Fruit fly (Drosophila melanogaster) whole organism, embryonic: ENCODE data around the gene CaBP1.

Experiments used
- Ada2b ChIP-seq: fragments of 200-800 bp; sonication (Bioruptor generic); IDR thresholded peaks from 2 replicates; pipeline ENCODE4 v1.3.6; 2022; ENCODE audit warnings: missing biosample characterization, missing genetic modification characterization
- CG10267 ChIP-seq: fragments of 200-800 bp; sonication (Bioruptor generic); optimal IDR thresholded peaks from 2 replicates; lab custom pipeline; 2018; ENCODE audit warnings: missing biosample characterization, mild to moderate bottlenecking, missing genetic modification characterization, moderate library complexity
- CG12769 ChIP-seq: fragments of 200-800 bp; sonication (Bioruptor generic); optimal IDR thresholded peaks from 2 replicates; lab custom pipeline; 2019; ENCODE audit warnings: missing biosample characterization, mild to moderate bottlenecking, missing genetic modification characterization, moderate library complexity
- CG13296 ChIP-seq: fragments of 200-800 bp; sonication (Bioruptor generic); optimal IDR thresholded peaks from 3 replicates; lab custom pipeline; 2018; ENCODE audit warnings: missing biosample characterization, mild to moderate bottlenecking, missing genetic modification characterization
- CG15514 ChIP-seq: fragments of 200-800 bp; sonication (Bioruptor generic); optimal IDR thresholded peaks from 3 replicates; lab custom pipeline; 2017; ENCODE audit warnings: missing biosample characterization, missing genetic modification characterization, mild to moderate bottlenecking, moderate library complexity, missing genetic modification reagents
- CG16779 ChIP-seq: fragments of 200-800 bp; sonication (Bioruptor generic); IDR thresholded peaks from 2 replicates; pipeline ENCODE4 v1.3.6; 2022; ENCODE audit warnings: missing biosample characterization, missing genetic modification characterization
- CG16813 ChIP-seq: fragments of 200-800 bp; sonication (Bioruptor generic); IDR thresholded peaks from 3 replicates; pipeline ENCODE4 v1.3.6; 2022; ENCODE audit warnings: missing biosample characterization, missing genetic modification characterization; ENCODE audit not compliant: partially characterized antibody
- CG16863 ChIP-seq: fragments of 200-800 bp; sonication (Bioruptor generic); optimal IDR thresholded peaks from 3 replicates; lab custom pipeline; 2016; ENCODE audit warnings: missing biosample characterization, missing genetic modification characterization
- CG17328 ChIP-seq: fragments of 200-800 bp; sonication (Bioruptor generic); IDR thresholded peaks from 2 replicates; pipeline ENCODE4 v1.3.6; 2022; ENCODE audit warnings: missing biosample characterization, missing genetic modification characterization
- CG18764 ChIP-seq: fragments of 200-800 bp; sonication (Bioruptor generic); optimal IDR thresholded peaks from 3 replicates; lab custom pipeline; 2016; ENCODE audit warnings: missing biosample characterization, missing genetic modification characterization
- CG32532 ChIP-seq: fragments of 200-800 bp; sonication (Bioruptor generic); IDR thresholded peaks from 2 replicates; pipeline ENCODE4 v1.3.6; 2022; ENCODE audit warnings: missing biosample characterization, missing genetic modification characterization
- CG43689 ChIP-seq: fragments of 200-800 bp; sonication (Bioruptor generic); IDR thresholded peaks from 2 replicates; pipeline ENCODE4 v1.3.6; 2022; ENCODE audit warnings: missing biosample characterization, missing genetic modification characterization
- CG4820 ChIP-seq: fragments of 200-800 bp; sonication (Bioruptor generic); optimal IDR thresholded peaks from 3 replicates; lab custom pipeline; 2016; ENCODE audit warnings: missing biosample characterization, missing genetic modification characterization
- CG5245 ChIP-seq: fragments of 200-800 bp; sonication (Bioruptor generic); optimal IDR thresholded peaks from 3 replicates; lab custom pipeline; 2016; ENCODE audit warnings: missing biosample characterization, missing genetic modification characterization
- CG6791 ChIP-seq: fragments of 200-800 bp; sonication (Bioruptor generic); IDR thresholded peaks from 3 replicates; pipeline ENCODE4 v1.3.6; 2022; ENCODE audit warnings: missing biosample characterization, missing genetic modification characterization; ENCODE audit not compliant: partially characterized antibody
- CG9437 ChIP-seq: fragments of 200-800 bp; sonication (Bioruptor generic); optimal IDR thresholded peaks from 2 replicates; lab custom pipeline; 2018; ENCODE audit warnings: missing biosample characterization, mild to moderate bottlenecking, missing genetic modification characterization
- CG9609 ChIP-seq: fragments of 200-800 bp; sonication (Bioruptor generic); optimal IDR thresholded peaks from 3 replicates; lab custom pipeline; 2016; ENCODE audit warnings: missing biosample characterization, missing genetic modification characterization
- Dp ChIP-seq: fragments of 200-800 bp; sonication (Bioruptor generic); optimal IDR thresholded peaks from 2 replicates; lab custom pipeline; 2018; ENCODE audit warnings: missing biosample characterization, mild to moderate bottlenecking, missing genetic modification characterization, moderate library complexity
- Drgx ChIP-seq: fragments of 200-800 bp; sonication (Bioruptor generic); IDR thresholded peaks from 2 replicates; pipeline ENCODE4 v1.3.6; 2022; ENCODE audit warnings: missing biosample characterization, missing genetic modification characterization
- Gsc ChIP-seq: fragments of 200-800 bp; sonication (Bioruptor generic); IDR thresholded peaks from 2 replicates; pipeline ENCODE4 v1.3.6; 2022; ENCODE audit warnings: missing biosample characterization, missing genetic modification characterization
- H15 ChIP-seq: fragments of 200-800 bp; sonication (Bioruptor generic); IDR thresholded peaks from 3 replicates; pipeline ENCODE4 v1.3.6; 2022; ENCODE audit warnings: missing biosample characterization, missing genetic modification characterization
- HHEX ChIP-seq: fragments of 200-800 bp; sonication (Bioruptor generic); optimal IDR thresholded peaks from 3 replicates; lab custom pipeline; 2017; ENCODE audit warnings: missing biosample characterization, mild to moderate bottlenecking, missing genetic modification characterization, missing genetic modification reagents
- HmgD ChIP-seq: fragments of 200-800 bp; sonication (Bioruptor generic); optimal IDR thresholded peaks from 3 replicates; lab custom pipeline; 2016; ENCODE audit warnings: missing biosample characterization, missing genetic modification characterization
- MESR4 ChIP-seq: fragments of 200-800 bp; sonication (Bioruptor generic); optimal IDR thresholded peaks from 2 replicates; lab custom pipeline; 2018; ENCODE audit warnings: missing biosample characterization, mild to moderate bottlenecking, missing genetic modification characterization, moderate library complexity
- Mrtf ChIP-seq: fragments of 200-800 bp; sonication (Bioruptor generic); IDR thresholded peaks from 3 replicates; pipeline ENCODE4 v1.3.6; 2022; ENCODE audit warnings: missing biosample characterization, missing genetic modification characterization
- Opbp ChIP-seq: fragments of 200-800 bp; sonication (Bioruptor generic); IDR thresholded peaks from 3 replicates; pipeline ENCODE4 v1.3.6; 2022; ENCODE audit warnings: missing biosample characterization, missing genetic modification characterization; ENCODE audit not compliant: partially characterized antibody
- Side ChIP-seq: fragments of 200-800 bp; sonication (Bioruptor generic); optimal IDR thresholded peaks from 2 replicates; lab custom pipeline; 2016; ENCODE audit warnings: missing biosample characterization, missing genetic modification characterization
- Sry-β ChIP-seq: fragments of 200-800 bp; sonication (Bioruptor generic); optimal IDR thresholded peaks from 2 replicates; lab custom pipeline; 2018; ENCODE audit warnings: missing biosample characterization, mild to moderate bottlenecking, missing genetic modification characterization, moderate library complexity
- Tbp ChIP-seq: fragments of >200 bp; optimal IDR thresholded peaks from 2 replicates; lab custom pipeline; 2018; ENCODE audit warnings: missing biosample characterization, missing genetic modification characterization
- ab ChIP-seq: fragments of 200-800 bp; sonication (Bioruptor generic); optimal IDR thresholded peaks from 2 replicates; lab custom pipeline; 2016; ENCODE audit warnings: missing biosample characterization, missing genetic modification characterization
- amos ChIP-seq: fragments of 200-800 bp; sonication (Bioruptor generic); IDR thresholded peaks from 2 replicates; pipeline ENCODE4 v1.3.6; 2022; ENCODE audit warnings: missing biosample characterization, missing genetic modification characterization; ENCODE audit not compliant: partially characterized antibody
- az2 ChIP-seq: fragments of 200-800 bp; sonication (Bioruptor generic); optimal IDR thresholded peaks from 3 replicates; lab custom pipeline; 2016; ENCODE audit warnings: missing biosample characterization, missing genetic modification characterization
- bigmax ChIP-seq: fragments of 200-800 bp; sonication (Bioruptor generic); optimal IDR thresholded peaks from 2 replicates; lab custom pipeline; 2018; ENCODE audit warnings: missing biosample characterization, mild to moderate bottlenecking, missing genetic modification characterization
- bsh ChIP-seq, 2 experiments: fragments of 200-800 bp; sonication (Bioruptor generic); optimal IDR thresholded peaks; 2 replicates each; lab custom pipeline; 2017 to 2018; ENCODE audit warnings: mild to moderate bottlenecking in 2 of 2, missing biosample characterization in 2 of 2, missing genetic modification characterization in 2 of 2, moderate library complexity in 1 of 2
- cad ChIP-seq: fragments of >200 bp; optimal IDR thresholded peaks from 2 replicates; lab custom pipeline; 2017; ENCODE audit warnings: missing biosample characterization, missing genetic modification characterization
- cato ChIP-seq: fragments of 200-800 bp; sonication (Bioruptor generic); optimal IDR thresholded peaks from 2 replicates; lab custom pipeline; 2016; ENCODE audit warnings: missing biosample characterization, missing genetic modification characterization, borderline replicate concordance
- chn ChIP-seq: fragments of 200-800 bp; sonication (Bioruptor generic); optimal IDR thresholded peaks from 2 replicates; lab custom pipeline; 2016; ENCODE audit warnings: missing biosample characterization, missing genetic modification characterization
- dan ChIP-seq: fragments of 200-800 bp; sonication (Bioruptor generic); IDR thresholded peaks from 2 replicates; pipeline ENCODE4 v1.3.6; 2022; ENCODE audit warnings: missing biosample characterization, missing genetic modification characterization
- esg ChIP-seq: fragments of 200-800 bp; sonication (Bioruptor generic); conservative IDR thresholded peaks from 2 replicates; pipeline ENCODE4 v1.3.6; 2022; ENCODE audit warnings: missing biosample characterization, missing genetic modification characterization
- gem ChIP-seq: fragments of 200-800 bp; sonication (Bioruptor generic); optimal IDR thresholded peaks from 2 replicates; lab custom pipeline; 2019; ENCODE audit warnings: missing biosample characterization, mild to moderate bottlenecking, missing genetic modification characterization, moderate library complexity
- ham ChIP-seq: fragments of 200-800 bp; sonication (Bioruptor generic); IDR thresholded peaks from 2 replicates; pipeline ENCODE4 v1.3.6; 2022; ENCODE audit warnings: missing biosample characterization, missing genetic modification characterization
- jumu ChIP-seq: fragments of 200-800 bp; sonication (Bioruptor generic); optimal IDR thresholded peaks from 3 replicates; lab custom pipeline; 2016; ENCODE audit warnings: missing biosample characterization, missing genetic modification characterization
- maf-S ChIP-seq: fragments of 200-800 bp; sonication (Bioruptor generic); optimal IDR thresholded peaks from 2 replicates; lab custom pipeline; 2016; ENCODE audit warnings: missing biosample characterization, missing genetic modification characterization
- nmo ChIP-seq: fragments of 200-800 bp; sonication (Bioruptor generic); optimal IDR thresholded peaks from 2 replicates; lab custom pipeline; 2018; ENCODE audit warnings: missing biosample characterization, mild to moderate bottlenecking, missing genetic modification characterization, moderate library complexity
- phol ChIP-seq: fragments of 200-800 bp; sonication (Bioruptor generic); optimal IDR thresholded peaks from 3 replicates; lab custom pipeline; 2018; ENCODE audit warnings: missing biosample characterization, mild to moderate bottlenecking, missing genetic modification characterization, moderate library complexity
- pros ChIP-seq: fragments of 200-800 bp; sonication (Bioruptor generic); optimal IDR thresholded peaks from 3 replicates; lab custom pipeline; 2019; ENCODE audit warnings: missing biosample characterization, mild to moderate bottlenecking, missing genetic modification characterization, moderate library complexity
- pzg ChIP-seq: fragments of 200-800 bp; sonication (Bioruptor generic); optimal IDR thresholded peaks from 3 replicates; lab custom pipeline; 2018; ENCODE audit warnings: missing biosample characterization, mild to moderate bottlenecking, missing genetic modification characterization, moderate library complexity
- sc ChIP-seq, 3 experiments: fragments of >200 bp in 2 of 3; fragments of 200-800 bp in 1 of 3; sonication (Bioruptor generic) in 1 of 3; optimal IDR thresholded peaks; 2 replicates in 2 of 3; 3 replicates in 1 of 3; lab custom pipeline; 2017; ENCODE audit warnings: mild to moderate bottlenecking in 1 of 3, missing biosample characterization in 1 of 3, missing genetic modification characterization in 1 of 3, missing genetic modification reagents in 1 of 3
- seq ChIP-seq: fragments of 200-800 bp; sonication (Bioruptor generic); IDR thresholded peaks from 2 replicates; pipeline ENCODE4 v1.3.6; 2022; ENCODE audit warnings: missing biosample characterization, missing genetic modification characterization

Gene CaBP1

dm6 chr2L:16356249-16357025, at the start of gene CaBP1 (continued):
- TF ChIP-seq Side (GFP tag; lab: Kevin White, UChicago) (no peak), CG4820 (GFP tag; lab: Kevin White, UChicago) (no peak), HmgD (GFP tag; lab: Kevin White, UChicago) (no peak), CG17328 (GFP tag; lab: Robert Waterston, UW) (no peak), CG43689 (no peak), maf-S (GFP tag; lab: Kevin White, UChicago) (no peak), jumu (GFP tag; lab: Kevin White, UChicago) (no peak), CG9609 (no peak), chn (no peak), cato (GFP tag; lab: Kevin White, UChicago) (no peak), dan (no peak), ham (no peak), amos (GFP tag; lab: Robert Waterston, UW) (peak; percentile 93), seq (no peak), Dp (GFP tag; lab: Kevin White, UChicago) (peak; percentile 88), CG6791 (GFP tag; lab: Robert Waterston, UW) (peak; percentile 89), CG32532 (no peak), gem (no peak), CG10267 (peak; percentile 87), Sry-β (GFP tag; lab: Kevin White, UChicago) (no peak), CG18764 (GFP tag; lab: Kevin White, UChicago) (no peak), H15 (GFP tag; lab: Robert Waterston, UW) (no peak), esg (GFP tag; lab: Robert Waterston, UW) (no peak), bigmax (GFP tag; lab: Kevin White, UChicago) (no peak), CG15514 (peak; percentile 37), sc (optimal IDR thresholded peaks at IDR 0.05; lab: Kevin White, UChicago) (no peak), sc (GFP tag; optimal IDR thresholded peaks at IDR 0.05; lab: Kevin White, UChicago) (no peak), CG12769 (tag; lab: Kevin White, UChicago) (peak; percentile 8), CG16863 (GFP tag; lab: Kevin White, UChicago) (no peak), Ada2b (GFP tag; lab: Robert Waterston, UW) (no peak), MESR4 (GFP tag; lab: Kevin White, UChicago) (peak; percentile 71), Opbp (GFP tag; lab: Robert Waterston, UW) (peak; percentile 93; the same call in 2 of the 3 replicates), Tbp (GFP tag; lab: Kevin White, UChicago) (no peak), Drgx (GFP tag; lab: Robert Waterston, UW) (no peak), cad (GFP tag; lab: Kevin White, UChicago) (no peak), HHEX (GFP tag; lab: Kevin White, UChicago) (no peak), Gsc (no peak), CG9437 (no peak), CG13296 (no peak), Mrtf (GFP tag; lab: Robert Waterston, UW) (no peak), bsh (GFP tag; optimal IDR thresholded peaks at IDR 0.05; lab: Kevin White, UChicago) (no peak), az2 (no peak), pzg (GFP tag; lab: Kevin White, UChicago) (peak; percentile 63), CG16779 (GFP tag; lab: Robert Waterston, UW) (no peak), nmo (GFP tag; lab: Kevin White, UChicago) (peak; percentile 52), ab (GFP tag; lab: Kevin White, UChicago) (no peak), CG16813 (GFP tag; lab: Robert Waterston, UW) (peak; percentile 95), CG5245 (GFP tag; lab: Kevin White, UChicago) (no peak), pros (GFP tag; lab: Kevin White, UChicago) (no peak), phol (peak; percentile 5)
